Fruit fly (Drosophila melanogaster) whole organism, embryonic: ENCODE results near the gene CG15373.

Experiments used
- ATbp ChIP-seq: fragments of 200-800 bp; sonication (Bioruptor generic); optimal IDR thresholded peaks from 2 replicates; lab custom pipeline; 2017; ENCODE audit warnings: missing biosample characterization, mild to moderate bottlenecking, missing genetic modification characterization, missing genetic modification reagents
- Atf-2 ChIP-seq: fragments of 200-800 bp; sonication (Bioruptor generic); optimal IDR thresholded peaks from 2 replicates; lab custom pipeline; 2016; ENCODE audit warnings: missing biosample characterization, missing genetic modification characterization
- Awh ChIP-seq: fragments of 200-800 bp; sonication (Bioruptor generic); IDR thresholded peaks from 2 replicates; pipeline ENCODE4, ENCODE4 v1.3.6; 2022; ENCODE audit warnings: missing biosample characterization, missing genetic modification characterization
- CG10366 ChIP-seq: fragments of 200-800 bp; sonication (Bioruptor generic); IDR thresholded peaks from 2 replicates; pipeline ENCODE4 v1.3.6; 2022; ENCODE audit warnings: missing biosample characterization, missing genetic modification characterization
- CG10654 ChIP-seq: fragments of 200-800 bp; sonication (Bioruptor generic); optimal IDR thresholded peaks from 2 replicates; lab custom pipeline; 2016; ENCODE audit warnings: missing biosample characterization, missing genetic modification characterization
- CG11504 ChIP-seq: fragments of 200-800 bp; sonication (Bioruptor generic); optimal IDR thresholded peaks from 3 replicates; lab custom pipeline; 2019; ENCODE audit warnings: missing biosample characterization, mild to moderate bottlenecking, missing genetic modification characterization, moderate library complexity
- CG12071 ChIP-seq: fragments of 200-800 bp; sonication (Bioruptor generic); optimal IDR thresholded peaks from 3 replicates; lab custom pipeline; 2018; ENCODE audit warnings: missing biosample characterization, mild to moderate bottlenecking, missing genetic modification characterization
- CG12744 ChIP-seq: fragments of 200-800 bp; sonication (Bioruptor generic); optimal IDR thresholded peaks from 2 replicates; lab custom pipeline; 2016; ENCODE audit warnings: missing biosample characterization, missing genetic modification characterization
- CG14710 ChIP-seq: fragments of 200-800 bp; sonication (Bioruptor generic); optimal IDR thresholded peaks from 3 replicates; lab custom pipeline; 2019; ENCODE audit warnings: missing biosample characterization, mild to moderate bottlenecking, missing genetic modification characterization, moderate library complexity
- CG3163 ChIP-seq: fragments of 200-800 bp; sonication (Bioruptor generic); optimal IDR thresholded peaks from 3 replicates; lab custom pipeline; 2016; ENCODE audit warnings: missing biosample characterization, missing genetic modification characterization
- CG34376 ChIP-seq: fragments of 200-800 bp; sonication (Bioruptor generic); optimal IDR thresholded peaks from 2 replicates; lab custom pipeline; 2018; ENCODE audit warnings: missing biosample characterization, mild to moderate bottlenecking, missing genetic modification characterization
- CG42726 ChIP-seq: fragments of 200-800 bp; sonication (Bioruptor generic); IDR thresholded peaks from 2 replicates; pipeline ENCODE4 v1.3.6; 2022; ENCODE audit warnings: missing biosample characterization, missing genetic modification characterization; ENCODE audit not compliant: partially characterized antibody
- CG6272 ChIP-seq: fragments of 200-800 bp; sonication (Bioruptor generic); IDR thresholded peaks from 2 replicates; pipeline ENCODE4 v1.3.6; 2022; ENCODE audit warnings: missing biosample characterization, missing genetic modification characterization
- CG7745 ChIP-seq: fragments of 200-800 bp; sonication (Bioruptor generic); optimal IDR thresholded peaks from 2 replicates; lab custom pipeline; 2018; ENCODE audit warnings: missing biosample characterization, mild to moderate bottlenecking, missing genetic modification characterization, moderate library complexity
- CG8944 ChIP-seq: fragments of 200-800 bp; sonication (Bioruptor generic); optimal IDR thresholded peaks from 3 replicates; lab custom pipeline; 2016; ENCODE audit warnings: missing biosample characterization, missing genetic modification characterization
- CHES-1-like ChIP-seq: fragments of 200-800 bp; sonication (Bioruptor generic); optimal IDR thresholded peaks from 2 replicates; lab custom pipeline; 2016; ENCODE audit warnings: missing biosample characterization, missing genetic modification characterization
- CoRest ChIP-seq: fragments of 200-800 bp; sonication (Bioruptor generic); optimal IDR thresholded peaks from 3 replicates; lab custom pipeline; 2018; ENCODE audit warnings: missing biosample characterization, mild to moderate bottlenecking, missing genetic modification characterization, moderate library complexity
- E2f1 ChIP-seq: fragments of 200-800 bp; sonication (Bioruptor generic); IDR thresholded peaks from 2 replicates; pipeline ENCODE4 v1.3.6; 2022; ENCODE audit warnings: missing biosample characterization, missing genetic modification characterization
- ERR ChIP-seq: fragments of 200-800 bp; sonication (Bioruptor generic); optimal IDR thresholded peaks from 2 replicates; lab custom pipeline; 2016; ENCODE audit warnings: missing biosample characterization, missing genetic modification characterization
- HLHmδ ChIP-seq: fragments of 200-800 bp; sonication (Bioruptor generic); optimal IDR thresholded peaks from 2 replicates; lab custom pipeline; 2018; ENCODE audit warnings: missing biosample characterization, mild to moderate bottlenecking, missing genetic modification characterization, moderate library complexity
- Hey ChIP-seq: fragments of 200-800 bp; sonication (Bioruptor generic); optimal IDR thresholded peaks from 3 replicates; lab custom pipeline; 2018; ENCODE audit warnings: missing biosample characterization, mild to moderate bottlenecking, missing genetic modification characterization
- Hr3 ChIP-seq: fragments of 200-800 bp; sonication (Bioruptor generic); optimal IDR thresholded peaks from 3 replicates; lab custom pipeline; 2016; ENCODE audit warnings: missing biosample characterization, missing genetic modification characterization
- Lpt ChIP-seq: fragments of >200 bp; optimal IDR thresholded peaks from 2 replicates; lab custom pipeline; 2018; ENCODE audit warnings: missing biosample characterization, missing genetic modification characterization
- NFAT ChIP-seq: fragments of 200-800 bp; sonication (Bioruptor generic); IDR thresholded peaks from 2 replicates; pipeline ENCODE4 v1.3.6; 2022; ENCODE audit warnings: missing biosample characterization, missing genetic modification characterization
- Nf-YB ChIP-seq: fragments of 200-800 bp; sonication (Bioruptor generic); optimal IDR thresholded peaks from 3 replicates; lab custom pipeline; 2019; ENCODE audit warnings: missing biosample characterization, mild to moderate bottlenecking, missing genetic modification characterization, moderate library complexity
- Ptx1 ChIP-seq: fragments of 200-800 bp; sonication (Bioruptor generic); IDR thresholded peaks from 2 replicates; pipeline ENCODE4 v1.3.6; 2022; ENCODE audit warnings: missing biosample characterization, missing genetic modification characterization
- Sin3A ChIP-seq: fragments of >200 bp; optimal IDR thresholded peaks from 2 replicates; lab custom pipeline; 2018
- Sox102F ChIP-seq: fragments of 200-800 bp; sonication (Bioruptor generic); optimal IDR thresholded peaks from 2 replicates; lab custom pipeline; 2018; ENCODE audit warnings: missing biosample characterization, mild to moderate bottlenecking, missing genetic modification characterization, moderate library complexity
- Ssrp ChIP-seq: fragments of 200-800 bp; sonication (Bioruptor generic); optimal IDR thresholded peaks from 2 replicates; lab custom pipeline; 2018; ENCODE audit warnings: missing biosample characterization, mild to moderate bottlenecking, missing genetic modification characterization, moderate library complexity
- Tbp ChIP-seq: fragments of >200 bp; optimal IDR thresholded peaks from 2 replicates; lab custom pipeline; 2018; ENCODE audit warnings: missing biosample characterization, missing genetic modification characterization
- Xbp1 ChIP-seq: fragments of 200-800 bp; sonication (Bioruptor generic); optimal IDR thresholded peaks from 3 replicates; lab custom pipeline; 2016; ENCODE audit warnings: missing biosample characterization, mild to moderate bottlenecking, missing genetic modification characterization
- abd-A ChIP-seq: fragments of 200-800 bp; sonication (Bioruptor generic); optimal IDR thresholded peaks from 3 replicates; lab custom pipeline; 2019; ENCODE audit warnings: missing biosample characterization, mild to moderate bottlenecking, missing genetic modification characterization, moderate library complexity
- br ChIP-seq: fragments of >200 bp; optimal IDR thresholded peaks from 2 replicates; lab custom pipeline; 2017
- bsh ChIP-seq, 2 experiments: fragments of 200-800 bp; sonication (Bioruptor generic); optimal IDR thresholded peaks; 2 replicates each; lab custom pipeline; 2017 to 2018; ENCODE audit warnings: mild to moderate bottlenecking in 2 of 2, missing biosample characterization in 2 of 2, missing genetic modification characterization in 2 of 2, moderate library complexity in 1 of 2
- croc ChIP-seq: fragments of 200-800 bp; sonication (Bioruptor generic); conservative IDR thresholded peaks from 3 replicates; pipeline ENCODE4 v1.3.6; 2022; ENCODE audit warnings: missing biosample characterization, missing genetic modification characterization
- dmrt11E ChIP-seq: fragments of 200-800 bp; sonication (Bioruptor generic); optimal IDR thresholded peaks from 3 replicates; lab custom pipeline; 2018; ENCODE audit warnings: missing biosample characterization, mild to moderate bottlenecking, missing genetic modification characterization, moderate library complexity
- emc ChIP-seq: fragments of 200-800 bp; sonication (Bioruptor generic); optimal IDR thresholded peaks from 2 replicates; lab custom pipeline; 2016; ENCODE audit warnings: missing biosample characterization, missing genetic modification characterization
- en ChIP-seq: fragments of 200-800 bp; sonication (Bioruptor generic); optimal IDR thresholded peaks from 2 replicates; lab custom pipeline; 2016; ENCODE audit warnings: missing biosample characterization, missing genetic modification characterization
- esg ChIP-seq: fragments of 200-800 bp; sonication (Bioruptor generic); conservative IDR thresholded peaks from 2 replicates; pipeline ENCODE4 v1.3.6; 2022; ENCODE audit warnings: missing biosample characterization, missing genetic modification characterization
- gcm ChIP-seq: fragments of 200-800 bp; sonication (Bioruptor generic); optimal IDR thresholded peaks from 2 replicates; lab custom pipeline; 2019; ENCODE audit warnings: missing biosample characterization, mild to moderate bottlenecking, missing genetic modification characterization, moderate library complexity
- ind ChIP-seq: fragments of 200-800 bp; sonication (Bioruptor generic); optimal IDR thresholded peaks from 3 replicates; lab custom pipeline; 2016; ENCODE audit warnings: missing biosample characterization, missing genetic modification characterization
- ken ChIP-seq: fragments of 200-800 bp; sonication (Bioruptor generic); IDR thresholded peaks from 3 replicates; pipeline ENCODE4 v1.3.6; 2022; ENCODE audit warnings: missing biosample characterization, missing genetic modification characterization
- lilli ChIP-seq: fragments of 200-800 bp; sonication (Bioruptor generic); optimal IDR thresholded peaks from 3 replicates; lab custom pipeline; 2016; ENCODE audit warnings: missing biosample characterization, missing genetic modification characterization
- nmo ChIP-seq: fragments of 200-800 bp; sonication (Bioruptor generic); optimal IDR thresholded peaks from 2 replicates; lab custom pipeline; 2018; ENCODE audit warnings: missing biosample characterization, mild to moderate bottlenecking, missing genetic modification characterization, moderate library complexity
- pita ChIP-seq: fragments of 200-800 bp; sonication (Bioruptor generic); optimal IDR thresholded peaks from 2 replicates; lab custom pipeline; 2017; ENCODE audit warnings: missing biosample characterization, mild to moderate bottlenecking, missing genetic modification characterization
- pros ChIP-seq: fragments of 200-800 bp; sonication (Bioruptor generic); optimal IDR thresholded peaks from 3 replicates; lab custom pipeline; 2019; ENCODE audit warnings: missing biosample characterization, mild to moderate bottlenecking, missing genetic modification characterization, moderate library complexity
- pum ChIP-seq: fragments of 200-800 bp; sonication (Bioruptor generic); optimal IDR thresholded peaks from 2 replicates; lab custom pipeline; 2016; ENCODE audit warnings: missing biosample characterization, missing genetic modification characterization
- pzg ChIP-seq: fragments of 200-800 bp; sonication (Bioruptor generic); optimal IDR thresholded peaks from 3 replicates; lab custom pipeline; 2018; ENCODE audit warnings: missing biosample characterization, mild to moderate bottlenecking, missing genetic modification characterization, moderate library complexity
- repo ChIP-seq: fragments of 200-800 bp; sonication (Bioruptor generic); optimal IDR thresholded peaks from 2 replicates; lab custom pipeline; 2016; ENCODE audit warnings: missing biosample characterization, missing genetic modification characterization
- sens ChIP-seq: fragments of 200-800 bp; sonication (Bioruptor generic); peaks from one replicate; lab custom pipeline; 2016; ENCODE audit warnings: missing biosample characterization, missing genetic modification characterization
- so ChIP-seq: fragments of 200-800 bp; sonication (Bioruptor generic); IDR thresholded peaks from 3 replicates; pipeline ENCODE4 v1.3.6; 2022; ENCODE audit warnings: missing biosample characterization, missing genetic modification characterization
- sqz ChIP-seq: fragments of 200-800 bp; sonication (Bioruptor generic); optimal IDR thresholded peaks from 3 replicates; lab custom pipeline; 2018; ENCODE audit warnings: missing biosample characterization, mild to moderate bottlenecking, missing genetic modification characterization
- tap ChIP-seq: fragments of 200-800 bp; optimal IDR thresholded peaks from 3 replicates; lab custom pipeline; 2019; ENCODE audit warnings: missing biosample characterization, mild to moderate bottlenecking, missing genetic modification characterization, moderate library complexity

CG15373 gene

DNA sequence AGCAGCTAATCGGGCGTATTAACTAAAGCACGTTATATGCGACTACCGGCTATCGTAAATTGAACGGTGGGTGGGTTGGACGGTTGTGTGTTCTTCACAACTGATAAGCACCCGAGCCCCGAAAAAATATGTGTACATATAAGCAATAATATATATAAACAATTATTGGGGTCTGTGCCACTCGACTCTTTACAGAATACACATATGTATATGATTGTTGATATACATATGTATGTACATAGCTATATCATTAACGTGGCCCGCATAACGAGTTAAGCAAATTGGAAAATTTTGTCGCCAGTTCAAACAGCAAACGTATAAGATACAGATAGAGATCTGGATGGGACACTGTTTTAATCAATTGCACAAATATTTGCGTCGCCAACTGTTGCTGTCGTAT, 38.9 kb downstream of the CG15373 start (continued):
- TF ChIP-seq repo (GFP tag; lab: Kevin White, UChicago) (no peak), CG3163 (GFP tag; lab: Kevin White, UChicago) (no peak), nmo (GFP tag; lab: Kevin White, UChicago) (no peak), sqz (GFP tag; lab: Kevin White, UChicago) (no peak), E2f1 (GFP tag; lab: Robert Waterston, UW) (no peak), CG10366 (no peak), Sin3A (lab: Kevin White, UChicago) (no peak), ERR (GFP tag; lab: Kevin White, UChicago) (no peak), esg (GFP tag; lab: Robert Waterston, UW) (no peak), Sox102F (GFP tag; lab: Kevin White, UChicago) (no peak), Awh (no peak), Hey (peak; percentile 43), Xbp1 (GFP tag; lab: Kevin White, UChicago) (no peak), pita (no peak), Tbp (GFP tag; lab: Kevin White, UChicago) (no peak), gcm (GFP tag; lab: Kevin White, UChicago) (no peak), Lpt (GFP tag; lab: Kevin White, UChicago) (no peak), Nf-YB (GFP tag; lab: Kevin White, UChicago) (no peak), en (GFP tag; lab: Kevin White, UChicago) (no peak), CG34376 (GFP tag; lab: Kevin White, UChicago) (peak; percentile 26), CG11504 (tag; lab: Kevin White, UChicago) (no peak), CG12071 (GFP tag; lab: Kevin White, UChicago) (peak; percentile 55), lilli (GFP tag; lab: Kevin White, UChicago) (no peak), Hr3 (GFP tag; lab: Kevin White, UChicago) (no peak), br (lab: Kevin White, UChicago) (no peak), CHES-1-like (GFP tag; lab: Kevin White, UChicago) (no peak), sens (peak; percentile 46), Ptx1 (GFP tag; lab: Robert Waterston, UW) (no peak), CG12744 (GFP tag; lab: Kevin White, UChicago) (no peak), dmrt11E (tag; lab: Kevin White, UChicago) (no peak), abd-A (tag; lab: Kevin White, UChicago) (no peak), pzg (no peak), so (no peak), bsh (GFP tag; optimal IDR thresholded peaks at IDR 0.05; lab: Kevin White, UChicago) (no peak), croc (no peak), pros (GFP tag; lab: Kevin White, UChicago) (no peak), ATbp (GFP tag; lab: Kevin White, UChicago) (peak; percentile 62), ken (GFP tag; lab: Robert Waterston, UW) (no peak), NFAT (GFP tag; lab: Robert Waterston, UW) (no peak), emc (GFP tag; lab: Kevin White, UChicago) (no peak), CoRest (tag; lab: Kevin White, UChicago) (no peak), CG8944 (GFP tag; lab: Kevin White, UChicago) (no peak), CG6272 (GFP tag; lab: Robert Waterston, UW) (no peak), HLHmδ (GFP tag; lab: Kevin White, UChicago) (no peak), tap (tag; lab: Kevin White, UChicago) (no peak), Ssrp (no peak), CG10654 (GFP tag; lab: Kevin White, UChicago) (no peak), CG14710 (tag; lab: Kevin White, UChicago) (no peak), Atf-2 (GFP tag; lab: Kevin White, UChicago) (no peak), pum (GFP tag; lab: Kevin White, UChicago) (no peak), ind (no peak), CG42726 (GFP tag; lab: Robert Waterston, UW) (no peak), CG7745 (tag; lab: Kevin White, UChicago) (no peak)
